Worm (Caenorhabditis elegans) whole organism, L1 larva: ENCODE measurements around the gene cutl-22.

Experiments used
- ama-1 ChIP-seq: fragments of 150-350 bp; optimal IDR thresholded peaks from 2 replicates; lab custom pipeline; 2014
- nhr-12 ChIP-seq: sonication (generic microtip); optimal IDR thresholded peaks from 2 replicates; lab custom pipeline; 2017; ENCODE audit warnings: missing biosample characterization, missing genetic modification characterization

- TF ChIP-seq ama-1 (no peak), nhr-12 (tag; lab: Kevin White, UChicago) (no peak)
These were observed 15.9 kb downstream of the cutl-22 start for ce11 chrV:1157443-1157842.
